Fruit fly (Drosophila melanogaster): Measurements from ENCODE around the gene Nf-YA.

The Nf-YA gene

DNA sequence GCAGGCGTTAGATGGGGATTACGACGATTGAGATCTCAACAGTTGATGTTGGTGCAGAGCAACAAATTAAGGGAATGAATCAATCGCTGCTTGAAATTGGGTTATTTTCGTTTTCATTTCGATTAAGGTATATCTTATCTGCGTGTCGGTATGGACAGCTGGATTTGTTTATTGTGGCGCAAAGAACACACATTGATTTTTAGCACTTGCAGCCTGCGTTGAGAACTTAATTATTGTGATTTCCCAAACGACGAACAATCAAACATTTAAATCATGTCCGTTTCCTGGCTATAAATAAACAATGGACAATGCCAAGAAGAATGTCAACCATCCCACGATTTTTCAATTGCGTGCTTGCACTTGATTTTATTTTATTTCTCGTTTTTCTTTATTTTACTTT, 44.0 kb downstream of the Nf-YA start:
- TF ChIP-seq Clk (GFP tag; optimal IDR thresholded peaks at IDR 0.05) (no peak), CG33017 (tag; optimal IDR thresholded peaks at IDR 0.05) (no peak), CG7045 (GFP tag; optimal IDR thresholded peaks at IDR 0.05) (no peak), Hr96 (GFP tag; optimal IDR thresholded peaks at IDR 0.05) (no peak), CG7101 (tag; optimal IDR thresholded peaks at IDR 0.05) (no peak), CG11617 (GFP tag; optimal IDR thresholded peaks at IDR 0.05) (no peak), Crg-1 (GFP tag; optimal IDR thresholded peaks at IDR 0.05) (no peak), CG12768 (GFP tag; optimal IDR thresholded peaks at IDR 0.05) (no peak), cic (GFP tag; optimal IDR thresholded peaks at IDR 0.05) (no peak), cnc (optimal IDR thresholded peaks at IDR 0.05) (no peak), tj (GFP tag; optimal IDR thresholded peaks at IDR 0.05) (no peak), Mnt (GFP tag; optimal IDR thresholded peaks at IDR 0.05) (no peak), pad (GFP tag; optimal IDR thresholded peaks at IDR 0.05) (no peak), bab1 (GFP tag; optimal IDR thresholded peaks at IDR 0.05) (no peak)

DNA sequence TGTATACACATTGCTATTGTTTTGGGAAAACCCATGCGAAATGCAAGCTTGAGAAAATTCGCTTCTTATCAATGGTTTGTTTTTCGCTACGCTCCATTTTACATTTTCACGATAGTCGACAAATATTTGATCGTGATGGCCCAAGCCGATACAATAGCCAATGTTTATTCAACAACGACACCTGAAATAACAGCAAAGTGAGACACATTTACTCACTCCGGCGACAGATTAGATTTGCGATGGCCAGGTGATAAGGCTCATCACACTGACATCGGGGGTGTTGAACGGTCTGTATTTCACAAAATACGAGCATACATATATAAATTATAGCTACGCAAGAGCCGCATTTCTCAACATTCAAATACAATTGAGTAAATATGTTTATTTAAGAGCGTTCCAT, 44.9 kb downstream of the Nf-YA start:
- TF ChIP-seq CG11617 (GFP tag; optimal IDR thresholded peaks at IDR 0.05) (peak; percentile 72), tj (GFP tag; optimal IDR thresholded peaks at IDR 0.05) (no peak), CG7045 (GFP tag; optimal IDR thresholded peaks at IDR 0.05) (peak; percentile 92), CG1620 (GFP tag; optimal IDR thresholded peaks at IDR 0.05) (peak; percentile 69), Clk (GFP tag; optimal IDR thresholded peaks at IDR 0.05) (peak; percentile 72), CG5204 (GFP tag; optimal IDR thresholded peaks at IDR 0.05) (no peak), CG7101 (tag; optimal IDR thresholded peaks at IDR 0.05) (peak; percentile 88), ovo (GFP tag; optimal IDR thresholded peaks at IDR 0.05) (peak; percentile 93), cnc (optimal IDR thresholded peaks at IDR 0.05) (no peak), CG12768 (GFP tag; optimal IDR thresholded peaks at IDR 0.05) (peak; percentile 94), kay (GFP tag; ENCODE audit: borderline replicate concordance) (peak; percentile 92), Hr96 (GFP tag; optimal IDR thresholded peaks at IDR 0.05) (no peak), pad (GFP tag; optimal IDR thresholded peaks at IDR 0.05) (peak; percentile 74), cic (GFP tag; optimal IDR thresholded peaks at IDR 0.05) (peak; percentile 92), Crg-1 (GFP tag; optimal IDR thresholded peaks at IDR 0.05) (peak; percentile 86), CG14711 (tag; optimal IDR thresholded peaks at IDR 0.05) (peak; percentile 68), Mnt (GFP tag; optimal IDR thresholded peaks at IDR 0.05) (peak; percentile 77), CG33017 (tag; optimal IDR thresholded peaks at IDR 0.05) (peak; percentile 76), bab1 (GFP tag; optimal IDR thresholded peaks at IDR 0.05) (peak; percentile 57), toe (GFP tag; optimal IDR thresholded peaks at IDR 0.05) (peak; percentile 36)

DNA sequence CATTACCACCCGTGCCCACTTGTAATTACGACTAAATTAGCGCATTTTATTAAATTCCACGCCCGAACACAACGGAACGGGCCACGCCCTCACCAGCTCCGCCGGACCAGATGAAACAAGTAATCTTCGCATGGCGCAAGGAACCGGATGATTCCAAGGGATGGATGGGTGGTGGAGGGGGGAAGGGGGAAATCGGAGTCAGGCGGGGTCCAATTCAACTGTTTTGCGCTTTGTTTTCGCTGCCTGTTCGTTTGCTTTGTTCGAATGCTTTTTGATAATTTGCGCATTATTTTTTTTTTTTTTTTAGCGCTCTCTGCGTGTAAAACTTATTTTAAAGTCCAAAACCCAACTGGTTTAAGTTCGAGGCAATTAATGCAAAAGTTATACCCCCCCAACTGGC, 45.4 kb downstream of the Nf-YA start:
- TF ChIP-seq Hr96 (GFP tag; optimal IDR thresholded peaks at IDR 0.05) (no peak), cnc (optimal IDR thresholded peaks at IDR 0.05) (no peak), kay (GFP tag; ENCODE audit: borderline replicate concordance) (no peak), CG11617 (GFP tag; optimal IDR thresholded peaks at IDR 0.05) (no peak), tj (GFP tag; optimal IDR thresholded peaks at IDR 0.05) (peak; percentile 37)

DNA sequence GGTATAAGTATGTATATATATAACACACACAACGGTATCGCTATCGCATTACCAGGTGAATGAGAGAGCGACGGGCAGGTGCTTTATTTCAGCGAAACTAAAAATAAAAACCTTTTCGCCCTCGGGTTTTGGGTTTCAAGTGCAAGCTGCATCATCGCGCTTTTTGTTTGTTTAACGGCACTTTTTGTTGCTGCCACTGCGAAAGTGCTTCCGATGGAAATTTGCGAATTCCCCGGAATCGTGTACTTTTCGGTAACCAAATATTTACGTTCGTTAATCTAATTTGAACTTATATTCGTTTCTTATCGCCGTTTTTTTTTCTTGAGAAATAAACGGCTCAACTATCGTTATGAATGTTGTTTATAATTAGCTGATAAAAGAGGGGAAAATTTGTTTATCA, 46.0 kb downstream of the Nf-YA start:
- TF ChIP-seq CG11617 (GFP tag; optimal IDR thresholded peaks at IDR 0.05) = no peak
- peak; percentile 91 for TF ChIP-seq tj (GFP tag; optimal IDR thresholded peaks at IDR 0.05)
- peak; percentile 9 for TF ChIP-seq CG7045 (GFP tag; optimal IDR thresholded peaks at IDR 0.05)
- no peak for TF ChIP-seq toe (GFP tag; optimal IDR thresholded peaks at IDR 0.05)
- TF ChIP-seq cnc (optimal IDR thresholded peaks at IDR 0.05) = no peak
- no peak for TF ChIP-seq Hr96 (GFP tag; optimal IDR thresholded peaks at IDR 0.05)
- TF ChIP-seq cic (GFP tag; optimal IDR thresholded peaks at IDR 0.05) = peak; percentile 76
- no peak for TF ChIP-seq CG5204 (GFP tag; optimal IDR thresholded peaks at IDR 0.05)
- peak; percentile 49 for TF ChIP-seq CG12768 (GFP tag; optimal IDR thresholded peaks at IDR 0.05)
- no peak for TF ChIP-seq CG7101 (tag; optimal IDR thresholded peaks at IDR 0.05)
- peak; percentile 36 for TF ChIP-seq pad (GFP tag; optimal IDR thresholded peaks at IDR 0.05)
- TF ChIP-seq Clk (GFP tag; optimal IDR thresholded peaks at IDR 0.05) = no peak
- TF ChIP-seq Crg-1 (GFP tag; optimal IDR thresholded peaks at IDR 0.05) = no peak
- no peak for TF ChIP-seq CG33017 (tag; optimal IDR thresholded peaks at IDR 0.05)
- no peak for TF ChIP-seq bab1 (GFP tag; optimal IDR thresholded peaks at IDR 0.05)
- TF ChIP-seq CG1620 (GFP tag; optimal IDR thresholded peaks at IDR 0.05) = no peak
- peak; percentile 95 for TF ChIP-seq kay (GFP tag; ENCODE audit: borderline replicate concordance)
- TF ChIP-seq ovo (GFP tag; optimal IDR thresholded peaks at IDR 0.05) = peak; percentile 94
- TF ChIP-seq Mnt (GFP tag; optimal IDR thresholded peaks at IDR 0.05) = no peak
- TF ChIP-seq CG14711 (tag; optimal IDR thresholded peaks at IDR 0.05) = no peak

DNA sequence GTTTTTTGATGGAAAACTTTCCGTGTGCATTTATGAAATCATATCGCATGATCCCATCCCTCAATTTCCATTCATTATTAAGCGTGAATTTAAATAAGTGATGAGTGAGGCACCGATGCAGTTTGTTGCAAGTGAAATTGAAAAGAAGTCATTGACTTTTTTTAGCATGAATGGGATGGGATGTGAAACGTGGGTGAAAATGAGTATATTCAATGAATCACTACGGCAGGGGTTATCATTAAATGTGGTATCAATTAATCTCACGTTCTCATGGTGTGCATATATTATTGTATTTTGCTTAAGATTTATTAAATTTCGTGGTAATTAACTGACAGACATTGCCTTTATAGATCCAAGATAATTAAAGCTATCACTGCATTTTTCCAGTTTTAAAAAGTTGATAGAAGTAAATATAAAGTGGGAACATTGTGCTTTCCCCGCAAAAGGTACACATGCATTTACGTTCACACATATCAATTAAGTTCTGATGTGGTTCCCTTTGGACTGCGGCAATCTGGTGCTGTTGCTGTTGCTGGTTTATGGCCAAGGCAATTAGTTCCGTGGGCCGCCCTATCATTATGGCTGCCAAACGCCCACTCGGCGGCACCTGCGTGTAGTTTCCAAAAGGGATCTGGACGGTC, 50.6 kb downstream of the Nf-YA start:
- TF ChIP-seq cic (GFP tag; optimal IDR thresholded peaks at IDR 0.05) = peak; percentile 70
- TF ChIP-seq kay (GFP tag; ENCODE audit: borderline replicate concordance) = peak; percentile 84
- peak; percentile 34 for TF ChIP-seq tj (GFP tag; optimal IDR thresholded peaks at IDR 0.05)
- peak; percentile 20 for TF ChIP-seq CG12768 (GFP tag; optimal IDR thresholded peaks at IDR 0.05)
- no peak for TF ChIP-seq ovo (GFP tag; optimal IDR thresholded peaks at IDR 0.05)
- TF ChIP-seq CG7045 (GFP tag; optimal IDR thresholded peaks at IDR 0.05) = peak; percentile 33
- TF ChIP-seq Clk (GFP tag; optimal IDR thresholded peaks at IDR 0.05) = no peak
